Fruit fly (Drosophila melanogaster): ENCODE data around the gene CG9098.

Gene CG9098

dm6 chr2L:5974122-5974521, 38.0 kb downstream of the CG9098 start:
- TF ChIP-seq CTCF (optimal IDR thresholded peaks at IDR 0.05): no peak
- no peak for TF ChIP-seq CG8478 (optimal IDR thresholded peaks at IDR 0.05)

dm6 chr2L:5972588-5973236, 39.4 kb downstream of the CG9098 start:
- TF ChIP-seq CTCF (optimal IDR thresholded peaks at IDR 0.05) (no peak), CG8478 (optimal IDR thresholded peaks at IDR 0.05) (no peak)

- TF ChIP-seq CG8478 (optimal IDR thresholded peaks at IDR 0.05): no peak
- TF ChIP-seq CTCF (optimal IDR thresholded peaks at IDR 0.05): no peak
Observed at dm6 chr2L:5972005-5972404, 40.1 kb downstream of the CG9098 start.

- TF ChIP-seq CG8478 (optimal IDR thresholded peaks at IDR 0.05): no peak
- no peak for TF ChIP-seq CTCF (optimal IDR thresholded peaks at IDR 0.05)
Observed at dm6 chr2L:5971093-5971808, 40.9 kb downstream of the CG9098 start.

- TF ChIP-seq CG8478 (optimal IDR thresholded peaks at IDR 0.05): no peak
- TF ChIP-seq CTCF (optimal IDR thresholded peaks at IDR 0.05): no peak
Observed at dm6 chr2L:5969559-5969958, 42.6 kb downstream of the CG9098 start, which contains the start of gene Ucp4B. TSS of gene Ucp4B (plus strand) at chr2L:5969859.

dm6 chr2L:5967702-5968616, 44.2 kb downstream of the CG9098 start, which contains the start of the genes CG13992 and Ucp4C:
TSS of gene CG13992 (minus strand) at chr2L:5967752.
TSS of gene Ucp4C (plus strand) at chr2L:5968566.
- TF ChIP-seq CG8478 (optimal IDR thresholded peaks at IDR 0.05) (no peak), CTCF (optimal IDR thresholded peaks at IDR 0.05) (no peak)

- TF ChIP-seq CTCF (optimal IDR thresholded peaks at IDR 0.05) (no peak), CG8478 (optimal IDR thresholded peaks at IDR 0.05) (no peak)
Observed at dm6 chr2L:5964851-5965250, 47.3 kb downstream of the CG9098 start, which contains the start of gene psd. TSS of gene psd (minus strand) at chr2L:5964951.

- TF ChIP-seq CTCF (optimal IDR thresholded peaks at IDR 0.05) (no peak), CG8478 (optimal IDR thresholded peaks at IDR 0.05) (no peak)
Observed at dm6 chr2L:5964211-5964610, 47.9 kb downstream of the CG9098 start.

dm6 chr2L:5963251-5963650, 48.9 kb downstream of the CG9098 start:
- TF ChIP-seq CG8478 (optimal IDR thresholded peaks at IDR 0.05): no peak
- TF ChIP-seq CTCF (optimal IDR thresholded peaks at IDR 0.05): no peak

dm6 chr2L:5961169-5961918, 50.8 kb downstream of the CG9098 start:
- TF ChIP-seq CTCF (optimal IDR thresholded peaks at IDR 0.05): no peak

dm6 chr2L:5959863-5960658, 52.1 kb downstream of the CG9098 start, which contains the start of gene Vm26Aa:
TSS of gene Vm26Aa (minus strand) at chr2L:5960340.
- no peak for TF ChIP-seq CG8478 (optimal IDR thresholded peaks at IDR 0.05)
- no peak for TF ChIP-seq CTCF (optimal IDR thresholded peaks at IDR 0.05)

dm6 chr2L:5958581-5959177, 53.5 kb downstream of the CG9098 start, which contains the start of gene Vm26Ac:
TSS of gene Vm26Ac (minus strand) at chr2L:5958631.
- TF ChIP-seq CG8478 (optimal IDR thresholded peaks at IDR 0.05) (no peak), CTCF (optimal IDR thresholded peaks at IDR 0.05) (no peak)

Measured in S2 (cell line).